Fruit fly (Drosophila melanogaster) whole organism, embryonic: ENCODE results near the gene Hsp67Ba.

ENCODE experiments used
- ATbp ChIP-seq: fragments of 200-800 bp; sonication (Bioruptor generic); optimal IDR thresholded peaks from 2 replicates; lab custom pipeline; 2017; ENCODE audit warnings: missing biosample characterization, mild to moderate bottlenecking, missing genetic modification characterization, missing genetic modification reagents
- Asciz ChIP-seq: fragments of 200-800 bp; sonication (Bioruptor generic); optimal IDR thresholded peaks from 2 replicates; lab custom pipeline; 2017; ENCODE audit warnings: missing biosample characterization, mild to moderate bottlenecking, missing genetic modification characterization, missing genetic modification reagents
- Atf6 ChIP-seq: fragments of 200-800 bp; sonication (Bioruptor generic); IDR thresholded peaks from 2 replicates; pipeline ENCODE4 v1.3.6; 2022; ENCODE audit warnings: missing biosample characterization, missing genetic modification characterization
- CG10431 ChIP-seq: fragments of 200-800 bp; sonication (Bioruptor generic); optimal IDR thresholded peaks from 3 replicates; lab custom pipeline; 2018; ENCODE audit warnings: missing biosample characterization, mild to moderate bottlenecking, missing genetic modification characterization
- CG10979 ChIP-seq: fragments of 200-800 bp; sonication (Bioruptor generic); optimal IDR thresholded peaks from 2 replicates; lab custom pipeline; 2018; ENCODE audit warnings: missing biosample characterization, mild to moderate bottlenecking, missing genetic modification characterization, moderate library complexity
- CG12219 ChIP-seq: fragments of 200-800 bp; sonication (Bioruptor generic); optimal IDR thresholded peaks from 3 replicates; lab custom pipeline; 2018; ENCODE audit warnings: missing biosample characterization, mild to moderate bottlenecking, missing genetic modification characterization
- CG12299 ChIP-seq: fragments of 200-800 bp; sonication (Bioruptor generic); optimal IDR thresholded peaks from 2 replicates; lab custom pipeline; 2018; ENCODE audit warnings: missing biosample characterization, mild to moderate bottlenecking, missing genetic modification characterization
- CG12744 ChIP-seq: fragments of 200-800 bp; sonication (Bioruptor generic); optimal IDR thresholded peaks from 2 replicates; lab custom pipeline; 2016; ENCODE audit warnings: missing biosample characterization, missing genetic modification characterization
- CG14014 ChIP-seq: fragments of 200-800 bp; sonication (Bioruptor generic); IDR thresholded peaks from 2 replicates; pipeline ENCODE4 v1.3.6; 2022; ENCODE audit warnings: missing biosample characterization, missing genetic modification characterization
- CG14965 ChIP-seq: fragments of 200-800 bp; sonication (Bioruptor generic); optimal IDR thresholded peaks from 2 replicates; lab custom pipeline; 2016; ENCODE audit warnings: missing biosample characterization, missing genetic modification characterization, borderline replicate concordance
- CG15011 ChIP-seq: fragments of 200-800 bp; sonication (Bioruptor generic); optimal IDR thresholded peaks from 3 replicates; lab custom pipeline; 2018; ENCODE audit warnings: missing biosample characterization, mild to moderate bottlenecking, missing genetic modification characterization
- CG16779 ChIP-seq: fragments of 200-800 bp; sonication (Bioruptor generic); IDR thresholded peaks from 2 replicates; pipeline ENCODE4 v1.3.6; 2022; ENCODE audit warnings: missing biosample characterization, missing genetic modification characterization
- CG1832 ChIP-seq: fragments of 200-800 bp; sonication (Bioruptor generic); optimal IDR thresholded peaks from 2 replicates; lab custom pipeline; 2017; ENCODE audit warnings: missing biosample characterization, mild to moderate bottlenecking, missing genetic modification characterization, inconsistent platforms
- CG2116 ChIP-seq: fragments of 200-800 bp; sonication (Bioruptor generic); optimal IDR thresholded peaks from 3 replicates; lab custom pipeline; 2018; ENCODE audit warnings: missing biosample characterization, mild to moderate bottlenecking, missing genetic modification characterization
- CG31441 ChIP-seq: fragments of 200-800 bp; sonication (Bioruptor generic); IDR thresholded peaks from 2 replicates; pipeline ENCODE4 v1.3.6; 2022; ENCODE audit warnings: missing biosample characterization, missing genetic modification characterization
- CG32767 ChIP-seq: fragments of 200-800 bp; sonication (Bioruptor generic); IDR thresholded peaks from 2 replicates; pipeline ENCODE4 v1.3.6; 2022; ENCODE audit warnings: missing biosample characterization, missing genetic modification characterization
- CG4360 ChIP-seq: fragments of 200-800 bp; sonication (Bioruptor generic); IDR thresholded peaks from 2 replicates; pipeline ENCODE4 v1.3.6; 2022; ENCODE audit warnings: missing biosample characterization, missing genetic modification characterization
- CG8290 ChIP-seq, 3 experiments: fragments of 200-800 bp; sonication (Bioruptor generic); optimal IDR thresholded peaks; 2 replicates each; lab custom pipeline; 2016 to 2019; ENCODE audit warnings: missing biosample characterization in 3 of 3, missing genetic modification characterization in 3 of 3, mild to moderate bottlenecking in 2 of 3, moderate library complexity in 1 of 3
- CkIIα-i1 ChIP-seq: fragments of 200-800 bp; sonication (Bioruptor generic); IDR thresholded peaks from 2 replicates; pipeline ENCODE4 v1.3.6; 2022; ENCODE audit warnings: missing biosample characterization, missing genetic modification characterization
- CoRest ChIP-seq: fragments of 200-800 bp; sonication (Bioruptor generic); optimal IDR thresholded peaks from 3 replicates; lab custom pipeline; 2018; ENCODE audit warnings: missing biosample characterization, mild to moderate bottlenecking, missing genetic modification characterization, moderate library complexity
- HmgD ChIP-seq: fragments of 200-800 bp; sonication (Bioruptor generic); optimal IDR thresholded peaks from 3 replicates; lab custom pipeline; 2016; ENCODE audit warnings: missing biosample characterization, missing genetic modification characterization
- Jarid2 ChIP-seq: fragments of 200-800 bp; sonication (Bioruptor generic); optimal IDR thresholded peaks from 3 replicates; lab custom pipeline; 2017; ENCODE audit warnings: mild to moderate bottlenecking, missing biosample characterization, missing genetic modification reagents, missing genetic modification characterization
- Kr ChIP-seq: fragments of 200-800 bp; sonication (Bioruptor generic); optimal IDR thresholded peaks from 2 replicates; lab custom pipeline; 2017; ENCODE audit warnings: missing biosample characterization, mild to moderate bottlenecking, missing genetic modification characterization
- Mrtf ChIP-seq: fragments of 200-800 bp; sonication (Bioruptor generic); IDR thresholded peaks from 3 replicates; pipeline ENCODE4 v1.3.6; 2022; ENCODE audit warnings: missing biosample characterization, missing genetic modification characterization
- Nf-YC ChIP-seq: fragments of 200-800 bp; optimal IDR thresholded peaks from 3 replicates; lab custom pipeline; 2019; ENCODE audit warnings: missing biosample characterization, mild to moderate bottlenecking, missing genetic modification characterization, moderate library complexity
- Six4 ChIP-seq: fragments of 200-800 bp; sonication (Bioruptor generic); optimal IDR thresholded peaks from 2 replicates; lab custom pipeline; 2016; ENCODE audit warnings: missing biosample characterization, missing genetic modification characterization
- Sox100B ChIP-seq: fragments of 200-800 bp; sonication (Bioruptor generic); optimal IDR thresholded peaks from 3 replicates; lab custom pipeline; 2018; ENCODE audit warnings: missing biosample characterization, mild to moderate bottlenecking, missing genetic modification characterization
- Vsx1 ChIP-seq: fragments of 200-800 bp; sonication (Bioruptor generic); optimal IDR thresholded peaks from 2 replicates; lab custom pipeline; 2017; ENCODE audit warnings: missing biosample characterization, mild to moderate bottlenecking, missing genetic modification characterization, missing genetic modification reagents
- bsh ChIP-seq, 2 experiments: fragments of 200-800 bp; sonication (Bioruptor generic); optimal IDR thresholded peaks; 2 replicates each; lab custom pipeline; 2017 to 2018; ENCODE audit warnings: mild to moderate bottlenecking in 2 of 2, missing biosample characterization in 2 of 2, missing genetic modification characterization in 2 of 2, moderate library complexity in 1 of 2
- crc ChIP-seq: fragments of 200-800 bp; sonication (Bioruptor generic); optimal IDR thresholded peaks from 2 replicates; lab custom pipeline; 2016; ENCODE audit warnings: missing biosample characterization, missing genetic modification characterization
- emc ChIP-seq: fragments of 200-800 bp; sonication (Bioruptor generic); optimal IDR thresholded peaks from 2 replicates; lab custom pipeline; 2016; ENCODE audit warnings: missing biosample characterization, missing genetic modification characterization
- gce ChIP-seq: fragments of 200-800 bp; sonication (Bioruptor generic); IDR thresholded peaks from 3 replicates; pipeline ENCODE4 v1.3.6; 2022; ENCODE audit warnings: missing biosample characterization, missing genetic modification characterization
- gcm ChIP-seq: fragments of 200-800 bp; sonication (Bioruptor generic); optimal IDR thresholded peaks from 2 replicates; lab custom pipeline; 2019; ENCODE audit warnings: missing biosample characterization, mild to moderate bottlenecking, missing genetic modification characterization, moderate library complexity
- gfzf ChIP-seq: fragments of 200-800 bp; sonication (Bioruptor generic); optimal IDR thresholded peaks from 2 replicates; lab custom pipeline; 2016; ENCODE audit warnings: missing biosample characterization, mild to moderate bottlenecking, missing genetic modification characterization, moderate library complexity
- grn ChIP-seq: fragments of 200-800 bp; sonication (Bioruptor generic); optimal IDR thresholded peaks from 3 replicates; lab custom pipeline; 2017; ENCODE audit warnings: missing biosample characterization, missing genetic modification characterization
- gsb ChIP-seq: fragments of 200-800 bp; sonication (Bioruptor generic); IDR thresholded peaks from 2 replicates; pipeline ENCODE4 v1.3.6; 2022; ENCODE audit warnings: missing biosample characterization, missing genetic modification characterization
- hkb ChIP-seq, 2 experiments: fragments of 200-800 bp in 1 of 2; fragments of >200 bp in 1 of 2; sonication (Bioruptor generic) in 1 of 2; IDR thresholded peaks in 1 of 2; optimal IDR thresholded peaks in 1 of 2; 2 replicates each; pipeline versions ENCODE4 v1.3.6 to Lab custom; 2017 to 2022; ENCODE audit warnings: missing biosample characterization in 1 of 2, missing genetic modification characterization in 1 of 2
- ind ChIP-seq: fragments of 200-800 bp; sonication (Bioruptor generic); optimal IDR thresholded peaks from 3 replicates; lab custom pipeline; 2016; ENCODE audit warnings: missing biosample characterization, missing genetic modification characterization
- kah ChIP-seq: fragments of 200-800 bp; sonication (Bioruptor generic); optimal IDR thresholded peaks from 2 replicates; lab custom pipeline; 2018; ENCODE audit warnings: missing biosample characterization, mild to moderate bottlenecking, missing genetic modification characterization
- kay ChIP-seq: fragments of 200-800 bp; sonication (Bioruptor generic); optimal IDR thresholded peaks from 2 replicates; lab custom pipeline; 2016; ENCODE audit warnings: missing biosample characterization, missing genetic modification characterization
- knrl ChIP-seq: fragments of 200-800 bp; sonication (Bioruptor generic); IDR thresholded peaks from 3 replicates; pipeline ENCODE4 v1.3.6; 2022; ENCODE audit warnings: missing biosample characterization, missing genetic modification characterization; ENCODE audit not compliant: partially characterized antibody
- pnt ChIP-seq: fragments of 200-800 bp; sonication (Bioruptor generic); optimal IDR thresholded peaks from 3 replicates; lab custom pipeline; 2016; ENCODE audit warnings: missing biosample characterization, missing genetic modification characterization
- prd ChIP-seq, 3 experiments: fragments of >200 bp in 2 of 3; fragments of 200-800 bp in 1 of 3; sonication (Bioruptor generic) in 1 of 3; optimal IDR thresholded peaks in 2 of 3; IDR thresholded peaks in 1 of 3; 2 replicates in 2 of 3; 3 replicates in 1 of 3; pipeline versions ENCODE4 v1.3.6 to Lab custom; 2017 to 2022; ENCODE audit warnings: missing biosample characterization in 1 of 3, missing genetic modification characterization in 1 of 3
- psq ChIP-seq: fragments of 200-800 bp; sonication (Bioruptor generic); optimal IDR thresholded peaks from 2 replicates; lab custom pipeline; 2017; ENCODE audit warnings: missing biosample characterization, missing genetic modification characterization
- pzg ChIP-seq: fragments of 200-800 bp; sonication (Bioruptor generic); optimal IDR thresholded peaks from 3 replicates; lab custom pipeline; 2018; ENCODE audit warnings: missing biosample characterization, mild to moderate bottlenecking, missing genetic modification characterization, moderate library complexity
- sens ChIP-seq: fragments of 200-800 bp; sonication (Bioruptor generic); peaks from one replicate; lab custom pipeline; 2016; ENCODE audit warnings: missing biosample characterization, missing genetic modification characterization
- ssp ChIP-seq: fragments of 200-800 bp; sonication (Bioruptor generic); IDR thresholded peaks from 2 replicates; pipeline ENCODE4 v1.3.6; 2022; ENCODE audit warnings: missing biosample characterization, missing genetic modification characterization
- wdn ChIP-seq: fragments of 200-800 bp; sonication (Bioruptor generic); IDR thresholded peaks from 2 replicates; pipeline ENCODE4 v1.3.6; 2022; ENCODE audit warnings: missing biosample characterization, missing genetic modification characterization
- yki ChIP-seq: fragments of >200 bp; optimal IDR thresholded peaks from 3 replicates; lab custom pipeline; 2018

Gene Hsp67Ba

DNA sequence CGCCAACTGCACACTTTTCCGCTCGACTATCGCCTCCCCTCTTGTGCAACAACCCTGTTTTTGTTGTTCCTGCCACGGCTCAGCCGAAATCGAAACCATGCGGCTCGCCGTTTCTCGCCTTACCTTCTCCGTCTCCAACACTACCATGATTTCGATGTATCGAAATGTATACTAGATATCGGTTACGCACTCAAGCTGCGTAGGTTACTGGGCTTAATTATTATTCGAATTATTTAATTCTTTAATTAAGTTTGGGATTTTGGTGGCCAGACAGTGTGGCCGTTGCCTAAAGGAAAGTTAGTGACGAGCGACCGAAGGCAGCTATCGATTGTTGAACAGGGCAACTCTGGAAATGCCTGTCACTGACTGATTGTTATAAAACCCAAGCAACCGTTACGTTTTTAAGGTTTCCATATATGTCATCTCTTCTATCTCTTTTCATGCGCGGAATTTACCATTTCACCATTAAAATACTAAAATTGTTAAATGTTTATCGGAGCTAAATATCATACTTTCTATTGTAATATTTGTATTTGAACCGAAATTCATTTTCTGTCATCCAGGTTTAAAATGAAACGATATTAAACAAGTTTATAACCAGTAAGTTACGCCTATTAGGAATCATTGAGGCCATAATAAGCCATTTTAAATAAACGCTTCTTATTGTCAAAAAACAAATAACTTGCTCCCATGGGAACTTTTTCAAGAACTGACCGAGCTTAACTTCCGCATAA, 23.0 kb upstream of the Hsp67Ba start, which contains the start of gene eIF4E1 (continued):
- TF ChIP-seq ssp (GFP tag; lab: Robert Waterston, UW) (peak; percentile 38), pnt (GFP tag; lab: Kevin White, UChicago) (no peak), CG2116 (GFP tag; lab: Kevin White, UChicago) (peak; percentile 98), Vsx1 (GFP tag; lab: Kevin White, UChicago) (no peak), CG1832 (no peak), prd (optimal IDR thresholded peaks at IDR 0.05; lab: Kevin White, UChicago) (no peak), prd (GFP tag; IDR thresholded peaks at IDR 0.05; lab: Robert Waterston, UW) (no peak; the same call in 2 of the 3 replicates), Jarid2 (GFP tag; lab: Kevin White, UChicago) (no peak), CoRest (tag; lab: Kevin White, UChicago) (peak; percentile 61), Atf6 (GFP tag; lab: Robert Waterston, UW) (no peak), kay (GFP tag; lab: Kevin White, UChicago) (peak; percentile 23), CG14014 (GFP tag; lab: Robert Waterston, UW) (no peak), CG12219 (no peak), CG15011 (GFP tag; lab: Kevin White, UChicago) (no peak), CG4360 (GFP tag; lab: Robert Waterston, UW) (peak; percentile 52; the same call in 1 of the 2 replicates), CG10979 (no peak), emc (GFP tag; lab: Kevin White, UChicago) (no peak), CkIIα-i1 (GFP tag; lab: Robert Waterston, UW) (no peak), gcm (GFP tag; lab: Kevin White, UChicago) (no peak), CG16779 (GFP tag; lab: Robert Waterston, UW) (no peak), Sox100B (GFP tag; lab: Kevin White, UChicago) (no peak), ATbp (no peak), CG10431 (no peak), grn (GFP tag; lab: Kevin White, UChicago) (peak; percentile 7), pzg (peak; percentile 94), Nf-YC (peak; percentile 47), sens (GFP tag; lab: Kevin White, UChicago) (peak; percentile 78), CG12299 (tag; lab: Kevin White, UChicago) (no peak), yki (lab: Kevin White, UChicago) (no peak), wdn (GFP tag; lab: Robert Waterston, UW) (no peak), CG14965 (GFP tag; lab: Kevin White, UChicago) (no peak), gce (GFP tag; lab: Robert Waterston, UW) (no peak), psq (no peak), knrl (peak; percentile 86), Kr (GFP tag; lab: Kevin White, UChicago) (no peak), Mrtf (GFP tag; lab: Robert Waterston, UW) (no peak), HmgD (GFP tag; lab: Kevin White, UChicago) (peak; percentile 55), Six4 (GFP tag; lab: Kevin White, UChicago) (no peak), bsh (GFP tag; optimal IDR thresholded peaks at IDR 0.05; lab: Kevin White, UChicago) (no peak), Asciz (GFP tag; lab: Kevin White, UChicago) (no peak), CG31441 (GFP tag; lab: Robert Waterston, UW) (no peak), CG32767 (GFP tag; lab: Robert Waterston, UW) (no peak), gfzf (GFP tag; lab: Kevin White, UChicago) (peak; percentile 75), gsb (no peak), kah (GFP tag; lab: Kevin White, UChicago) (no peak), CG8290 (GFP tag; optimal IDR thresholded peaks at IDR 0.05; lab: Kevin White, UChicago) (peak; percentile 30), CG8290 (tag; optimal IDR thresholded peaks at IDR 0.05; lab: Kevin White, UChicago) (peak in 1 of 2 experiments; percentile 55), hkb (optimal IDR thresholded peaks at IDR 0.05; lab: Kevin White, UChicago) (no peak), hkb (GFP tag; IDR thresholded peaks at IDR 0.05; lab: Robert Waterston, UW) (no peak), crc (GFP tag; lab: Kevin White, UChicago) (no peak), CG12744 (GFP tag; lab: Kevin White, UChicago) (no peak), ind (no peak)
